Fruit fly (Drosophila melanogaster) whole organism, wandering third instar larva: ENCODE results near the gene rictor.

ENCODE experiments used
- CG32264 ChIP-seq: fragments of 200-800 bp; sonication (Bioruptor generic); optimal IDR thresholded peaks from 2 replicates; lab custom pipeline; 2016; ENCODE audit warnings: missing biosample characterization, missing genetic modification characterization
- CrebA ChIP-seq: fragments of 200-800 bp; sonication (Bioruptor generic); optimal IDR thresholded peaks from 2 replicates; lab custom pipeline; 2016; ENCODE audit warnings: missing biosample characterization, mild to moderate bottlenecking, missing genetic modification characterization, borderline replicate concordance
- Dif ChIP-seq: fragments of 200-275, 200-300 bp; sonication (Bioruptor generic); optimal IDR thresholded peaks from 2 replicates; lab custom pipeline; 2018; ENCODE audit warnings: missing biosample characterization, missing genetic modification characterization; ENCODE audit not compliant: partially characterized antibody
- GATAd ChIP-seq: sonication (Bioruptor generic); optimal IDR thresholded peaks from 2 replicates; lab custom pipeline; 2016; ENCODE audit warnings: missing biosample characterization, missing genetic modification characterization
- HLH106 ChIP-seq: fragments of 200-800 bp; optimal IDR thresholded peaks from 3 replicates; lab custom pipeline; 2019; ENCODE audit warnings: missing biosample characterization, mild to moderate bottlenecking, missing genetic modification characterization, moderate library complexity
- Hnf4 ChIP-seq: fragments of 200-800 bp; sonication (Bioruptor generic); optimal IDR thresholded peaks from 2 replicates; lab custom pipeline; 2016; ENCODE audit warnings: missing biosample characterization, mild to moderate bottlenecking, missing genetic modification characterization
- Hr78 ChIP-seq: fragments of >200 bp; optimal IDR thresholded peaks from 2 replicates; lab custom pipeline; 2017; ENCODE audit warnings: missing biosample characterization, missing genetic modification characterization
- Hr83 ChIP-seq: fragments of 200-300 bp; sonication (Bioruptor generic); optimal IDR thresholded peaks from 2 replicates; lab custom pipeline; 2016; ENCODE audit warnings: missing biosample characterization, mild to moderate bottlenecking, missing genetic modification characterization, moderate library complexity; ENCODE audit not compliant: poor library complexity, severe bottlenecking
- Jra ChIP-seq: sonication (Bioruptor generic); optimal IDR thresholded peaks from 2 replicates; lab custom pipeline; 2016; ENCODE audit warnings: missing biosample characterization, missing genetic modification characterization
- Mio ChIP-seq: sonication (Bioruptor generic); optimal IDR thresholded peaks from 2 replicates; lab custom pipeline; 2016; ENCODE audit warnings: missing biosample characterization, missing genetic modification characterization
- Myc ChIP-seq: fragments of >200 bp; optimal IDR thresholded peaks from 2 replicates; lab custom pipeline; 2017
- N ChIP-seq: fragments of >200 bp; optimal IDR thresholded peaks from 2 replicates; lab custom pipeline; 2018; ENCODE audit warnings: missing biosample characterization, missing external identifiers, missing genetic modification characterization
- OdsH ChIP-seq: fragments of 200-800 bp; sonication (Bioruptor generic); optimal IDR thresholded peaks from 2 replicates; lab custom pipeline; 2016; ENCODE audit warnings: missing biosample characterization, mild to moderate bottlenecking, missing genetic modification characterization
- Rel ChIP-seq, 2 experiments: fragments of 200-800 bp; sonication (Bioruptor generic) in 1 of 2; optimal IDR thresholded peaks; 2 replicates in 1 of 2; 3 replicates in 1 of 2; lab custom pipeline; 2016 to 2019; ENCODE audit warnings: mild to moderate bottlenecking in 2 of 2, missing biosample characterization in 2 of 2, missing genetic modification characterization in 2 of 2, moderate library complexity in 1 of 2
- Sp1 ChIP-seq: fragments of 200-800 bp; sonication (Bioruptor generic); optimal IDR thresholded peaks from 3 replicates; lab custom pipeline; 2019; ENCODE audit warnings: missing biosample characterization, mild to moderate bottlenecking, missing genetic modification characterization, moderate library complexity
- Vsx2 ChIP-seq: fragments of 200-300, 225-300 bp; sonication (Bioruptor generic); optimal IDR thresholded peaks from 2 replicates; lab custom pipeline; 2018; ENCODE audit warnings: missing biosample characterization, missing genetic modification characterization; ENCODE audit not compliant: partially characterized antibody
- br ChIP-seq: fragments of 200-800 bp; sonication (Bioruptor generic); optimal IDR thresholded peaks from 2 replicates; lab custom pipeline; 2016; ENCODE audit warnings: missing biosample characterization, missing genetic modification characterization
- brk ChIP-seq: fragments of 200-800 bp; sonication (Bioruptor generic); optimal IDR thresholded peaks from 2 replicates; lab custom pipeline; 2016; ENCODE audit warnings: missing biosample characterization, mild to moderate bottlenecking, missing genetic modification characterization
- dl ChIP-seq, 2 experiments: fragments of 175-275, 200-275 bp in 1 of 2; fragments of 200-275 bp in 1 of 2; sonication (Bioruptor generic); optimal IDR thresholded peaks; lab custom pipeline; 2018; ENCODE audit warnings: mild to moderate bottlenecking in 2 of 2, missing biosample characterization in 2 of 2, missing genetic modification characterization in 2 of 2, moderate library complexity in 2 of 2; ENCODE audit not compliant: partially characterized antibody in 2 of 2, insufficient read depth in 1 of 2
- dmrt93B ChIP-seq: fragments of 200-800 bp; sonication (Bioruptor generic); optimal IDR thresholded peaks from 2 replicates; lab custom pipeline; 2018; ENCODE audit warnings: missing biosample characterization, mild to moderate bottlenecking, missing genetic modification characterization
- ey ChIP-seq: fragments of 200-800 bp; sonication (Bioruptor generic); optimal IDR thresholded peaks from 2 replicates; lab custom pipeline; 2016; ENCODE audit warnings: missing biosample characterization, missing genetic modification characterization
- foxo ChIP-seq, 2 experiments: fragments of 200-800 bp; sonication (Bioruptor generic); optimal IDR thresholded peaks; 2 replicates in 1 of 2; 3 replicates in 1 of 2; lab custom pipeline; 2016 to 2017; ENCODE audit warnings: missing biosample characterization in 2 of 2, missing genetic modification characterization in 2 of 2
- h ChIP-seq: fragments of 200-800 bp; sonication (Bioruptor generic); optimal IDR thresholded peaks from 3 replicates; lab custom pipeline; 2016; ENCODE audit warnings: missing biosample characterization, mild to moderate bottlenecking, missing genetic modification characterization
- lola ChIP-seq: fragments of >200 bp; optimal IDR thresholded peaks from 2 replicates; lab custom pipeline; 2017; ENCODE audit warnings: missing biosample characterization, missing genetic modification characterization
- pan ChIP-seq: fragments of >200 bp; optimal IDR thresholded peaks from 2 replicates; lab custom pipeline; 2017
- psq ChIP-seq: fragments of 200-800 bp; sonication (Bioruptor generic); optimal IDR thresholded peaks from 3 replicates; lab custom pipeline; 2017; ENCODE audit warnings: missing biosample characterization, mild to moderate bottlenecking, missing genetic modification characterization, moderate library complexity
- sage ChIP-seq: fragments of 200-800 bp; sonication (Bioruptor generic); optimal IDR thresholded peaks from 2 replicates; lab custom pipeline; 2016; ENCODE audit warnings: missing biosample characterization, mild to moderate bottlenecking, missing genetic modification characterization
- sv ChIP-seq: fragments of 200-800 bp; sonication (Bioruptor generic); optimal IDR thresholded peaks from 3 replicates; lab custom pipeline; 2016; ENCODE audit warnings: missing biosample characterization, missing genetic modification characterization
- usp ChIP-seq: fragments of >200 bp; optimal IDR thresholded peaks from 2 replicates; lab custom pipeline; 2017; ENCODE audit warnings: missing biosample characterization, missing genetic modification characterization
- woc ChIP-seq: sonication (Bioruptor generic); optimal IDR thresholded peaks from 2 replicates; lab custom pipeline; 2016; ENCODE audit warnings: missing biosample characterization, mild to moderate bottlenecking, missing genetic modification characterization

rictor gene

DNA sequence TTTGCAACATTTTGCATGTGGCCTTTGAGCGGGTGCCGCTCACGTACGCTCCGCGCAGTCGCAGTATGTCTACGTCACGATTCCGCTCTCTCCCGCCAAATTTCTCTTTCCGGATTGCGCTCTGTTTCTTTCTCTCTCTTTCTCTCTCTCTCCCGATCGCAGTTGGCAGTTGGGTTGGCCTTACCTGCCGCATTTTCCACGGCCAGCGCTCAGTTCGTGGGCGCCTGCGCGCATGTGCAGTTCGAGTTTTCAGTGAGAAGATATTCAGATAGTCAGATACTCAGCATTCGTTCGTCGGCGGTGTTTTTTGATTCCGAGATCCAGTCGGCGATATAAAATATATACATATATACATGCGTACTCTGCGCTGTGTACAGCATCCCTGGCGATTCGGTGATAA, 40.6 kb downstream of the rictor start, which contains the start of gene CG7884:
Gene CG7884, plus strand, starts transcription at position 208 of the 400 bp plus-strand sequence.
- no peak for TF ChIP-seq sage (GFP tag; lab: Kevin White, UChicago)
- peak; percentile 46 for TF ChIP-seq Vsx2 (GFP tag; lab: Kevin White, UChicago)
- peak; percentile 68 for TF ChIP-seq dl (GFP tag; optimal IDR thresholded peaks at IDR 0.05; lab: Kevin White, UChicago; ENCODE audit: insufficient read depth in 1 of 2, partially characterized antibody in 2 of 2)
- peak; percentile 90 for TF ChIP-seq Dif (GFP tag; lab: Kevin White, UChicago)
- TF ChIP-seq dmrt93B (GFP tag; lab: Kevin White, UChicago): no peak
- no peak for TF ChIP-seq sv (GFP tag; lab: Kevin White, UChicago)
- no peak for TF ChIP-seq Hnf4 (GFP tag; lab: Kevin White, UChicago)
- TF ChIP-seq HLH106 (tag; lab: Kevin White, UChicago): no peak
- no peak for TF ChIP-seq woc (GFP tag; lab: Kevin White, UChicago)
- no peak for TF ChIP-seq Hr78 (GFP tag; lab: Kevin White, UChicago)
- TF ChIP-seq brk: no peak
- TF ChIP-seq Rel (GFP tag; optimal IDR thresholded peaks at IDR 0.05; lab: Kevin White, UChicago): no peak
- TF ChIP-seq Rel (tag; optimal IDR thresholded peaks at IDR 0.05; lab: Kevin White, UChicago): no peak
- TF ChIP-seq Hr83 (GFP tag; lab: Kevin White, UChicago): no peak
- TF ChIP-seq, all 38 proteins: peak for 3

DNA sequence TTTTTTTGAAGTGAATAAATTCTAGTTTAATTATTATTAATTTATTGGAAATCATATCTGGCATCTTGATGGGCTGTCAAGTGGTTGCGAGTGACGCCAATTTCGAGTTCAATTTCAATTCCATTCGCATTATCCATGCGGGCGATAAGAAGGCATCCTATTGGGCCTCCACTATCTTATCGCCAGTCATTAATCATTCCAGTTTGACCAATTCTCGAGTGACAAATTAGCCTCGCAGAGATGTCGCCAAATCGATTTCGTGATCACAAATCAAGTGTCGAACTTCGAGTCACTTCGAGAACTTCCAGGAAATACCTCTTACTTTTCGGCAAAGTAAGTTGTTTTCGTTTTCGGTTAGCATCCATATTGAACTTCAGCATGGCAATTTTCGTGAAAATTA, 44.4 kb downstream of the rictor start:
- TF ChIP-seq sage (GFP tag; lab: Kevin White, UChicago) (no peak), h (GFP tag; lab: Kevin White, UChicago) (no peak), br (no peak), sv (GFP tag; lab: Kevin White, UChicago) (no peak), lola (GFP tag; lab: Kevin White, UChicago) (no peak), GATAd (GFP tag; lab: Kevin White, UChicago) (no peak), Vsx2 (GFP tag; lab: Kevin White, UChicago) (peak; percentile 64), foxo (GFP tag; optimal IDR thresholded peaks at IDR 0.05; lab: Kevin White, UChicago) (no peak)

DNA sequence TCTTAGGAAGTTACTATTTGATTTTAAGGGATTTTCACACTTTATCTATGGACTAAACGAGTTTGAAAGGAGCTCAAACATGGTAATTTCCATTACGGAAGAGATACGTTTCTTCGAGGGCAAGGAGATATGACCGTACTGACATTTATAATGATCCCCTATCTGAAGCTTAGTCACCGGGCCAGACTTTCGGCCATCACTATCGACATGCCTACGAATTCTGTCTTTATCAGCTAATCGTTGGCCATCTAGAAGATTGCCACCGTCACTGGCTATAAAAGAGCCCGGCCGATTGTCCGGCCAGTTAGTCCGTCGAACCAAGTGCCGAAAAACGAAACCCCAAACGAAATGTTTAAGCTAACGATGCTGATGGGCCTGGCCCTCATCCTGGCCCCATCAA, 45.8 kb downstream of the rictor start, which contains the start of gene Muc18B:
Gene Muc18B, plus strand, starts transcription at position 301 of the 400 bp plus-strand sequence.
- TF ChIP-seq dl (GFP tag; optimal IDR thresholded peaks at IDR 0.05; lab: Kevin White, UChicago; ENCODE audit: insufficient read depth in 1 of 2, partially characterized antibody in 2 of 2) (no peak), CG32264 (GFP tag; lab: Kevin White, UChicago) (no peak), dmrt93B (GFP tag; lab: Kevin White, UChicago) (no peak), OdsH (GFP tag; lab: Kevin White, UChicago) (no peak), ey (no peak), GATAd (GFP tag; lab: Kevin White, UChicago) (no peak), Sp1 (GFP tag; lab: Kevin White, UChicago) (no peak), Myc (lab: Kevin White, UChicago) (no peak), Hr78 (GFP tag; lab: Kevin White, UChicago) (no peak), pan (lab: Kevin White, UChicago) (no peak), h (GFP tag; lab: Kevin White, UChicago) (no peak)

DNA sequence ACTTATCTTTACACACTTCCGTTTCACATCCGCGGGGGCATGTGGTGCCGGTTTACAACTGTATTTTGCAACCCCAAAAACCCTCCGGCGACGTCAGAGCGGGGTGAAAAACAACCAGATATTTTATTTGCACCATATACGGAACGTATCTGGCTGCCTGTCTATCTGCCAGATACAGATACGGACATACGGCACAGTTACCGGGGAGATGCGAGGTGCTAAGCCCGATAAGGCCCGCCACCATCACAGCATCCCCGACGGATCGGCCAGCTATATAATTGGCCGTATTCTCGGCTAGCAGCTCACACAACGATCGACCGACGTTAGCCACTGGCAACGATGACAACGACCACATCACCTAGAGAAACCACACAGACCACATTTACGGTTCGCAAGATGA, 48.1 kb downstream of the rictor start, which contains the start of gene Mur18B:
Gene Mur18B, plus strand, starts transcription at position 301 of the 400 bp plus-strand sequence.
- TF ChIP-seq HLH106 (tag; lab: Kevin White, UChicago) (no peak), br (no peak), Mio (GFP tag; lab: Kevin White, UChicago) (no peak), Vsx2 (GFP tag; lab: Kevin White, UChicago) (no peak), Dif (GFP tag; lab: Kevin White, UChicago) (no peak), psq (no peak), lola (GFP tag; lab: Kevin White, UChicago) (no peak), dl (GFP tag; optimal IDR thresholded peaks at IDR 0.05; lab: Kevin White, UChicago; ENCODE audit: insufficient read depth in 1 of 2, partially characterized antibody in 2 of 2) (no peak), usp (GFP tag; lab: Kevin White, UChicago) (no peak), Jra (GFP tag; lab: Kevin White, UChicago) (no peak), h (GFP tag; lab: Kevin White, UChicago) (no peak), CrebA (no peak), N (GFP tag; lab: Kevin White, UChicago) (no peak), sage (GFP tag; lab: Kevin White, UChicago) (no peak)
